Fruit fly (Drosophila melanogaster): ENCODE measurements around the gene MnM.

DNA sequence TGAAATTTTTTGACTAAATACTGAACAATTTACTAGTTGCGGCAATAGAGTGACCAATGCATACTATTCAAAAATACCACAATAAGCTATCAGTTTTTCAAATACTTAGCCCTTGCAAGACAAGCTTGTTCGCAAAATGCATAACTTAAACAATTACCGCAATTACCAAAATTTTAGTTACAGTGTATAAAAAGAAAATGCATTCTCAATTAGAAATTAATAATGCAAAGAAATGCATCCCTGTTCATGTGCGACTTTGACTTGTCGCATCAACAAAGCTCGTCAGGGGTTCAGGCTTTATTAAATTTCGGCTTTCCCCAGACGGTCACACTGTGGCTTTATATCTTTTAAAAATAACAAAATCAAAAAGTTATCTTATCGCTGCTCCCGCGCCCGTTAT, 40.5 kb upstream of the MnM start, which contains the start of the genes hob and nSMase:
- TF ChIP-seq gl (tag; optimal IDR thresholded peaks at IDR 0.05) (no peak), EcR (GFP tag; optimal IDR thresholded peaks at IDR 0.05) (no peak)
